Worm (Caenorhabditis elegans) whole organism, L4 larva: ENCODE data around the gene Y73B3A.20.
"Not testable (repeated sequence)": the region's sequence is repeated elsewhere in the genome, so short reads cannot be mapped to it uniquely, and the experiment has no call there.

Experiments
- D1046.2 ChIP-seq: fragments of 200-800 bp; sonication (Bioruptor generic); IDR thresholded peaks from 2 replicates; pipeline ENCODE4 v1.3.6; 2022; ENCODE audit warnings: missing genetic modification characterization, missing compliant biosample characterization
- F44E2.7 ChIP-seq: fragments of 200-800 bp; sonication (Bioruptor generic); IDR thresholded peaks from 2 replicates; pipeline ENCODE4 v2.1.2; 2022; ENCODE audit warnings: missing genetic modification characterization, missing compliant biosample characterization
- Y48G9A.11 ChIP-seq: fragments of 200-800 bp; sonication (Bioruptor generic); IDR thresholded peaks from 2 replicates; pipeline ENCODE4 v1.3.6; 2022; ENCODE audit warnings: missing genetic modification reagents, missing genetic modification characterization, missing compliant biosample characterization
- aha-1 ChIP-seq: fragments of 150-350 bp; peaks from one replicate; lab custom pipeline; 2014; ENCODE audit warnings: missing biosample characterization, missing genetic modification characterization
- ceh-28 ChIP-seq: fragments of 150-350 bp; optimal IDR thresholded peaks from 2 replicates; lab custom pipeline; 2014; ENCODE audit warnings: missing biosample characterization, missing genetic modification reagents, missing genetic modification characterization
- daf-16 ChIP-seq, 3 experiments: sonication (generic microtip); optimal IDR thresholded peaks; 2 replicates each; lab custom pipeline; 2016 to 2017; ENCODE audit warnings: missing genetic modification characterization in 3 of 3, missing genetic modification reagents in 3 of 3, mild to moderate bottlenecking in 2 of 3, missing compliant biosample characterization in 2 of 3, missing biosample characterization in 1 of 3, moderate library complexity in 1 of 3
- dmd-6 ChIP-seq: fragments of 200-800 bp; sonication (Bioruptor generic); IDR thresholded peaks from 2 replicates; pipeline ENCODE4 v1.3.6; 2022; ENCODE audit warnings: missing genetic modification reagents, missing genetic modification characterization, missing compliant biosample characterization
- dmd-8 ChIP-seq: fragments of 200-800 bp; sonication (Bioruptor generic); IDR thresholded peaks from 2 replicates; pipeline ENCODE4 v1.3.6; 2022; ENCODE audit warnings: missing genetic modification characterization, missing compliant biosample characterization
- dmd-9 ChIP-seq: fragments of 200-800 bp; sonication (Bioruptor generic); IDR thresholded peaks from 2 replicates; pipeline ENCODE4 v1.3.6; 2022; ENCODE audit warnings: missing genetic modification reagents, missing genetic modification characterization, missing compliant biosample characterization
- dpl-1 ChIP-seq: fragments of 150-350 bp; optimal IDR thresholded peaks from 2 replicates; lab custom pipeline; 2014; ENCODE audit warnings: missing biosample characterization, missing genetic modification reagents, missing genetic modification characterization
- hlh-30 ChIP-seq: sonication (generic microtip); optimal IDR thresholded peaks from 2 replicates; lab custom pipeline; 2017; ENCODE audit warnings: antibody characterized with exemption, mild to moderate bottlenecking, missing genetic modification characterization, missing compliant biosample characterization; ENCODE audit not compliant: insufficient read depth
- hmg-1.1 ChIP-seq: fragments of 200-800 bp; sonication (Bioruptor generic); IDR thresholded peaks from 2 replicates; pipeline ENCODE4 v1.3.6; 2022; ENCODE audit warnings: missing genetic modification reagents, missing genetic modification characterization, missing compliant biosample characterization
- lin-1 ChIP-seq: fragments of 200-800 bp; sonication (Bioruptor generic); IDR thresholded peaks from 2 replicates; pipeline ENCODE4 v1.3.6; 2022; ENCODE audit warnings: missing genetic modification reagents, missing genetic modification characterization, missing compliant biosample characterization
- lin-38 ChIP-seq: fragments of 200-800 bp; sonication (Bioruptor generic); IDR thresholded peaks from 2 replicates; pipeline ENCODE4 v1.3.6; 2022; ENCODE audit warnings: missing genetic modification reagents, missing genetic modification characterization, missing compliant biosample characterization
- lsy-2 ChIP-seq, 2 experiments: fragments of 150-350 bp in 1 of 2; sonication (generic microtip) in 1 of 2; optimal IDR thresholded peaks; 2 replicates each; lab custom pipeline; 2014 to 2017; ENCODE audit warnings: missing biosample characterization in 2 of 2, missing genetic modification characterization in 2 of 2
- mep-1 ChIP-seq: fragments of 150-350 bp; sonication (generic microtip); optimal IDR thresholded peaks from 3 replicates; lab custom pipeline; 2014; ENCODE audit warnings: missing biosample characterization, missing genetic modification characterization
- nhr-102 ChIP-seq: sonication (generic microtip); optimal IDR thresholded peaks from 2 replicates; lab custom pipeline; 2016; ENCODE audit warnings: mild to moderate bottlenecking, missing genetic modification characterization, moderate library complexity, missing compliant biosample characterization
- nhr-28 ChIP-seq: fragments of 150-350 bp; optimal IDR thresholded peaks from 2 replicates; lab custom pipeline; 2014; ENCODE audit warnings: missing biosample characterization, missing genetic modification characterization
- nhr-77 ChIP-seq: fragments of 150-350 bp; optimal IDR thresholded peaks from 2 replicates; lab custom pipeline; 2014; ENCODE audit warnings: missing biosample characterization, missing genetic modification characterization
- php-3 ChIP-seq: fragments of 200-800 bp; sonication (Bioruptor generic); IDR thresholded peaks from 2 replicates; pipeline ENCODE4 v1.3.6; 2022; ENCODE audit warnings: missing genetic modification reagents, missing genetic modification characterization, missing compliant biosample characterization
- rbr-2 ChIP-seq: sonication (generic microtip); optimal IDR thresholded peaks from 2 replicates; lab custom pipeline; 2016; ENCODE audit warnings: missing genotype, missing genetic modification characterization, missing compliant biosample characterization
- saeg-2 ChIP-seq: fragments of 200-800 bp; sonication (Bioruptor generic); IDR thresholded peaks from 2 replicates; pipeline ENCODE4 v1.3.6; 2022; ENCODE audit warnings: missing genetic modification reagents, missing genetic modification characterization, missing compliant biosample characterization
- set-16 ChIP-seq: fragments of 200-800 bp; sonication (Bioruptor generic); IDR thresholded peaks from 2 replicates; pipeline ENCODE4 v1.3.6; 2022; ENCODE audit warnings: missing genetic modification reagents, missing genetic modification characterization, missing compliant biosample characterization
- zfp-2 ChIP-seq: sonication (generic microtip); optimal IDR thresholded peaks from 2 replicates; lab custom pipeline; 2016; ENCODE audit warnings: mild to moderate bottlenecking, missing genetic modification characterization, missing compliant biosample characterization
- zfp-3 ChIP-seq: fragments of 200-800 bp; sonication (Bioruptor generic); conservative IDR thresholded peaks from 2 replicates; pipeline ENCODE4 v1.3.6; 2022; ENCODE audit warnings: missing genetic modification reagents, missing genetic modification characterization, missing compliant biosample characterization
- zip-11 ChIP-seq: fragments of 200-800 bp; sonication (Bioruptor generic); IDR thresholded peaks from 2 replicates; pipeline ENCODE4 v1.3.6; 2022; ENCODE audit warnings: missing genetic modification characterization, missing compliant biosample characterization

Y73B3A.20 gene

ce11 chrX:47484-47883, at the start of gene Y73B3A.20:
Gene Y73B3A.20, plus strand, starts transcription at chrX:47690.
- peak; percentile 17 for TF ChIP-seq aha-1 (tag; lab: Kevin White, UChicago)

DNA sequence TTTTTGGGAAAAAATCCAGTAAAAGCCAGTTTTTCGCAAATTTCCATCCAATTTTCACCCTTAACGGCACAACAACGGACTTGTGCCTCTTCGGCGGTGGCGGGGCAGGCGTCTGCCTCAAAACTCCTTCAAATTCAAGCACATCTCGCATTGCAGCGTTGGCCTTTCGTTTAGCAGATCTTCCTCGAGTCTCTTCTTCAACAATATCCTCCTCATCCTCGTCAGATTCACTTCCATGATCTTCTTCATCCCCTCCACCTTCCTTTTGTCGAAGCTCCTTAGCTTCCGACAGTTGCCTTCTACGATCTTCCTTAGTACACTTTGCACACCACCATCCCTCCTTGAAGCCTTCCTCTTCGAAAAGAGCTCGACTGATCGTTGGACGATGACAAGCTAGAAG, 38.6 kb upstream of the Y73B3A.20 start:
- TF ChIP-seq F44E2.7 (GFP tag; lab: Robert Waterston, UW) (0 out of 2 replicates have a peak, but pooled peaks have one; percentile 11), D1046.2 (GFP tag; lab: Robert Waterston, UW) (peak; percentile 67; the same call in 1 of the 2 replicates), set-16 (GFP tag; lab: Robert Waterston, UW) (peak; percentile 28; the same call in 1 of the 2 replicates), Y48G9A.11 (GFP tag; lab: Robert Waterston, UW) (0 out of 2 replicates have a peak, but pooled peaks have one; percentile 10)

- TF ChIP-seq set-16 (GFP tag; lab: Robert Waterston, UW) (no peak), dmd-9 (GFP tag; lab: Robert Waterston, UW) (0 out of 2 replicates have a peak, but pooled peaks have one; percentile 28), D1046.2 (GFP tag; lab: Robert Waterston, UW) (0 out of 2 replicates have a peak, but pooled peaks have one; percentile 62)
- TF ChIP-seq, all 104 proteins: peak for 2
Measured at ce11 chrX:10192-10591, 37.3 kb upstream of the Y73B3A.20 start.

DNA sequence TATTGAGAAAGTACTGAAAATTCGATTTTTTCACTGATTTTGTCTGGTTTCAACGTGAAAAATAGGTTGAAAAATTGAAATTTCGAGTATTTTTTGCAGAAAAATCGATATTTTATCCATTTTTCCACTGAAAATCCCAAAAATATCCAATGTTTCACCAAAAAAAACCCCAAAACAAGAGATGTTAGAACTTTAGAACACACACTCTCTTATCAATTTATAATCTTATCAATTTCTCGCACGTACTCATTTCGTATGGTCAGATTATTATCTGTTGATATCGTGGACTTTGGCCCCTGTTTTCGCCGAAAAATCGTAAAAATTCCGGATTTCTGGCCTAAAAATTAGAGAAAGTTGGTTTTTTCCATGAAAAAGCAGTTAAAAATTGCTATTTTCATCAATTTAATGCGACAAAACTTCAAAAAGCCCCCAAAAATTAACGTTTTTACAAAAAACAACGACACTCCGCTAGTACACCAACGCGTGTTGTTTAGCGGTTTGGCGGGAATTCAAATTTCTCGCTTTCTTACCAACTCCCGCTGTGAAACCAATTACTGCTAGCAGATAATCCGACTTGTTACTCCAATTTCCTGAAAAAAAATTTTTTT, 36.2 kb upstream of the Y73B3A.20 start:
- TF ChIP-seq D1046.2 (GFP tag; lab: Robert Waterston, UW): 0 out of 2 replicates have a peak, but pooled peaks have one; percentile 37
- peak; percentile 1 for TF ChIP-seq nhr-28 (tag; lab: Kevin White, UChicago)
- TF ChIP-seq dmd-6 (GFP tag; lab: Robert Waterston, UW): peak; percentile 49
- peak; percentile 61 for TF ChIP-seq Y48G9A.11 (GFP tag; lab: Robert Waterston, UW)

ce11 chrX:30224-30623, 17.3 kb upstream of the Y73B3A.20 start:
- TF ChIP-seq hmg-1.1 (GFP tag; lab: Robert Waterston, UW) (0 out of 2 replicates have a peak, but pooled peaks have one; percentile 29), dmd-8 (GFP tag; lab: Robert Waterston, UW) (0 out of 2 replicates have a peak, but pooled peaks have one; percentile 39)

- TF ChIP-seq nhr-77; lin-1 (GFP tag; lab: Robert Waterston, UW); nhr-102 (tag; lab: Kevin White, UChicago): not testable (repeated sequence)
Measured at ce11 chrX:46833-47232, 657 bp upstream of the Y73B3A.20 start, which contains the start of gene Y73B3A.1. Gene Y73B3A.1, minus strand, starts transcription at chrX:46933.

DNA sequence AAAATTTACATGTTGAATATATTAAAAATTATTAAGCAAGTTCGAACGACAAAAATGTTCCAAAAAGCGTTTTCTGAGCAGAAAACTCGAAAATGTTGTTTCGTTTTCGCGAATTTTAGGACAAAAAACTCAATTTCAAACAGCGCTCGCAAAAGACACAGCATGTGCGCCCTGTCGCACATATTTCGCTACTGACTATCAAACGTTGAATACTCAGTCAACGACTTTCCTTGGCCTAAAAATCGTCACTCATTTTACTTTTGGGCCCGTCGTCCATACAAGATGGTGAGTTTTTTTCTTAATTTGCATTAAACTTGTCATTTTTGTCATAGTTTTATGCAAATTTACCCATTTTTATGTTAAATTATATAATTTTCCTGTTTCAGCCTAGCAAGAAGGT, 11.6 kb downstream of the Y73B3A.20 start:
- TF ChIP-seq rbr-2 (tag; lab: Kevin White, UChicago) (peak; percentile 41), daf-16 (tag; optimal IDR thresholded peaks at IDR 0.05; lab: Kevin White, UChicago) (peak; percentile 6), dmd-6 (GFP tag; lab: Robert Waterston, UW) (peak; percentile 52), dpl-1 (GFP tag; lab: Kevin White, UChicago) (peak; percentile 51), zfp-3 (GFP tag; lab: Robert Waterston, UW) (0 out of 2 replicates have a peak, but pooled peaks have one; percentile 26), php-3 (GFP tag; lab: Robert Waterston, UW) (0 out of 2 replicates have a peak, but pooled peaks have one; percentile 23), lin-38 (GFP tag; lab: Robert Waterston, UW) (peak; percentile 95), saeg-2 (0 out of 2 replicates have a peak, but pooled peaks have one; percentile 40), hmg-1.1 (GFP tag; lab: Robert Waterston, UW) (peak; percentile 55), dmd-9 (GFP tag; lab: Robert Waterston, UW) (peak; percentile 61; the same call in 1 of the 2 replicates), lsy-2 (tag; optimal IDR thresholded peaks at IDR 0.05; lab: Kevin White, UChicago) (peak in 1 of 2 experiments; percentile 48), mep-1 (tag; lab: Kevin White, UChicago) (peak; percentile 0)
- TF ChIP-seq daf-16 (GFP tag; optimal IDR thresholded peaks at IDR 0.05; lab: Kevin White, UChicago): not testable (repeated sequence)
- TF ChIP-seq, all 104 proteins: peak for 12; not testable (repeated sequence) for 92

DNA sequence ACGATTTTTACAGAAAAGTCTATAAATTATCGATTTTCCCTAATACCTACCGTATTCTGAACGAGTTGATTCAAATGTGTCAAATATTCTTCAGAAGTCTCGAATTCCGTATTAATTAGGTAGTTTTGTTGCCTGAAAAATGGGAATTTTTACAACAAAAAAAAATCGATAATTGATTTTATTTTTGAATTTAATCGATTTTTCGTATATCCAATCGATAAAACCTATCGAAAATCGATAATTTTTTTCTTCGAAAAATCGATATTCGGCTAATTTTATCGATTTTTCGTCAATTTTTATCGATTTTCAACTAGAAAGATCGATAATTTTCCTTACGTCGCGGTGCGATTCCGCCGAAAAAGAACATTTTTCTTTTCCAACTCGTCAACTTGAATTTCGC, 37.1 kb downstream of the Y73B3A.20 start:
- TF ChIP-seq zfp-2 (tag; lab: Kevin White, UChicago) (no peak), zip-11 (GFP tag; lab: Robert Waterston, UW) (no peak), hlh-30 (tag; lab: Kevin White, UChicago) (no peak), ceh-28 (tag; lab: Kevin White, UChicago) (peak; percentile 79)
